Fruit fly (Drosophila melanogaster) whole organism, prepupa: Measurements from ENCODE around the gene bond.

Experiments
- Blimp-1 ChIP-seq: fragments of 200-800 bp; sonication (Bioruptor generic); optimal IDR thresholded peaks from 3 replicates; lab custom pipeline; 2017; ENCODE audit warnings: missing biosample characterization, missing genetic modification characterization, mild to moderate bottlenecking, moderate library complexity, missing genetic modification reagents
- CG10631 ChIP-seq: fragments of 200-800 bp; sonication (Bioruptor generic); optimal IDR thresholded peaks from 2 replicates; lab custom pipeline; 2016; ENCODE audit warnings: missing biosample characterization, missing genetic modification characterization
- CG10669 ChIP-seq: fragments of 200-800 bp; sonication (Bioruptor generic); optimal IDR thresholded peaks from 3 replicates; lab custom pipeline; 2018; ENCODE audit warnings: missing biosample characterization, mild to moderate bottlenecking, missing genetic modification characterization, moderate library complexity
- CG11294 ChIP-seq: fragments of 200-800 bp; sonication (Bioruptor generic); IDR thresholded peaks from 2 replicates; pipeline ENCODE4 v1.3.6; 2022; ENCODE audit warnings: missing biosample characterization, missing genetic modification characterization
- CG11902 ChIP-seq: fragments of 200-800 bp; sonication (Bioruptor generic); optimal IDR thresholded peaks from 3 replicates; lab custom pipeline; 2016; ENCODE audit warnings: missing biosample characterization, missing genetic modification characterization
- CG15336 ChIP-seq: fragments of 200-800 bp; sonication (Bioruptor generic); IDR thresholded peaks from 2 replicates; pipeline ENCODE4 v1.3.6; 2022; ENCODE audit warnings: missing biosample characterization, missing genetic modification characterization
- CG1621 ChIP-seq: fragments of 200-800 bp; sonication (Bioruptor generic); optimal IDR thresholded peaks from 3 replicates; lab custom pipeline; 2018; ENCODE audit warnings: missing biosample characterization, mild to moderate bottlenecking, missing genetic modification characterization
- CG16779 ChIP-seq: fragments of 200-800 bp; sonication (Bioruptor generic); optimal IDR thresholded peaks from 3 replicates; lab custom pipeline; 2017; ENCODE audit warnings: missing biosample characterization, mild to moderate bottlenecking, missing genetic modification characterization
- CG3032 ChIP-seq: fragments of 200-800 bp; optimal IDR thresholded peaks from 2 replicates; lab custom pipeline; 2019; ENCODE audit warnings: missing biosample characterization, mild to moderate bottlenecking, missing genetic modification characterization, moderate library complexity
- CG4318 ChIP-seq: fragments of 200-800 bp; sonication (Bioruptor generic); optimal IDR thresholded peaks from 3 replicates; lab custom pipeline; 2017; ENCODE audit warnings: missing biosample characterization, mild to moderate bottlenecking, missing genetic modification characterization
- CG6163 ChIP-seq: fragments of 200-800 bp; sonication (Bioruptor generic); IDR thresholded peaks from 3 replicates; pipeline ENCODE4 v1.3.6; 2022; ENCODE audit warnings: missing biosample characterization, missing genetic modification characterization
- CG6792 ChIP-seq: fragments of 200-800 bp; sonication (Bioruptor generic); optimal IDR thresholded peaks from 3 replicates; lab custom pipeline; 2016; ENCODE audit warnings: missing biosample characterization, missing genetic modification characterization
- CG6854 ChIP-seq: fragments of 200-800 bp; sonication (Bioruptor generic); optimal IDR thresholded peaks from 2 replicates; lab custom pipeline; 2017; ENCODE audit warnings: missing biosample characterization, mild to moderate bottlenecking, missing genetic modification characterization
- CG7368 ChIP-seq: fragments of 200-800 bp; sonication (Bioruptor generic); optimal IDR thresholded peaks from 3 replicates; lab custom pipeline; 2016; ENCODE audit warnings: missing biosample characterization, missing genetic modification characterization
- CG8319 ChIP-seq: fragments of 200-800 bp; sonication (Bioruptor generic); optimal IDR thresholded peaks from 3 replicates; lab custom pipeline; 2016; ENCODE audit warnings: missing biosample characterization, missing genetic modification characterization
- CG8632 ChIP-seq: fragments of 200-800 bp; sonication (Bioruptor generic); optimal IDR thresholded peaks from 3 replicates; lab custom pipeline; 2016; ENCODE audit warnings: missing biosample characterization, missing genetic modification characterization
- Eip75B ChIP-seq: fragments of 200-800 bp; sonication (Bioruptor generic); optimal IDR thresholded peaks from 3 replicates; lab custom pipeline; 2016; ENCODE audit warnings: missing biosample characterization, missing genetic modification characterization
- Eip78C ChIP-seq: fragments of 200-800 bp; sonication (Bioruptor generic); peaks from one replicate; lab custom pipeline; 2016; ENCODE audit warnings: missing biosample characterization, missing genetic modification characterization
- Eip93F ChIP-seq: fragments of 200-800 bp; sonication (Bioruptor generic); optimal IDR thresholded peaks from 2 replicates; lab custom pipeline; 2016; ENCODE audit warnings: missing biosample characterization, mild to moderate bottlenecking, missing genetic modification characterization
- Ets96B ChIP-seq: fragments of 200-800 bp; optimal IDR thresholded peaks from 2 replicates; lab custom pipeline; 2019; ENCODE audit warnings: missing biosample characterization, mild to moderate bottlenecking, missing genetic modification characterization, moderate library complexity
- Gug ChIP-seq: fragments of 200-800 bp; sonication (Bioruptor generic); IDR thresholded peaks from 2 replicates; pipeline ENCODE4 v1.3.6; 2022; ENCODE audit warnings: missing biosample characterization, missing genetic modification characterization
- Hr38 ChIP-seq: sonication (Bioruptor generic); optimal IDR thresholded peaks from 2 replicates; lab custom pipeline; 2016; ENCODE audit warnings: missing biosample characterization, missing genetic modification characterization
- Hr39 ChIP-seq: fragments of 200-800 bp; sonication (Bioruptor generic); optimal IDR thresholded peaks from 2 replicates; lab custom pipeline; 2016; ENCODE audit warnings: missing biosample characterization, missing genetic modification characterization
- Hr4 ChIP-seq: fragments of 200-800 bp; sonication (Bioruptor generic); optimal IDR thresholded peaks from 3 replicates; lab custom pipeline; 2016; ENCODE audit warnings: missing biosample characterization, missing genetic modification characterization
- OdsH ChIP-seq: fragments of 200-800 bp; sonication (Bioruptor generic); optimal IDR thresholded peaks from 3 replicates; lab custom pipeline; 2016; ENCODE audit warnings: missing biosample characterization, missing genetic modification characterization
- Smox ChIP-seq: fragments of 200-800 bp; sonication (Bioruptor generic); optimal IDR thresholded peaks from 3 replicates; lab custom pipeline; 2016; ENCODE audit warnings: missing biosample characterization, missing genetic modification characterization
- Sox102F ChIP-seq: fragments of 200-800 bp; sonication (Bioruptor generic); optimal IDR thresholded peaks from 2 replicates; lab custom pipeline; 2016; ENCODE audit warnings: missing biosample characterization, mild to moderate bottlenecking, missing genetic modification characterization
- achi ChIP-seq: fragments of 200-800 bp; sonication (Bioruptor generic); optimal IDR thresholded peaks from 3 replicates; lab custom pipeline; 2016; ENCODE audit warnings: missing biosample characterization, missing genetic modification characterization
- acj6 ChIP-seq: fragments of 200-800 bp; sonication (Bioruptor generic); optimal IDR thresholded peaks from 3 replicates; lab custom pipeline; 2016; ENCODE audit warnings: missing biosample characterization, missing genetic modification characterization
- cyc ChIP-seq: fragments of 200-800 bp; sonication (Bioruptor generic); optimal IDR thresholded peaks from 3 replicates; lab custom pipeline; 2016; ENCODE audit warnings: missing biosample characterization, missing genetic modification characterization
- dsx ChIP-seq: fragments of 200-800 bp; optimal IDR thresholded peaks from 3 replicates; lab custom pipeline; 2019; ENCODE audit warnings: missing biosample characterization, mild to moderate bottlenecking, missing genetic modification characterization, moderate library complexity; ENCODE audit not compliant: poor library complexity, severe bottlenecking
- eg ChIP-seq: fragments of 200-800 bp; sonication (Bioruptor generic); IDR thresholded peaks from 3 replicates; pipeline ENCODE4 v1.3.6; 2022; ENCODE audit warnings: missing biosample characterization, missing genetic modification characterization
- fd85E ChIP-seq: fragments of 200-800 bp; sonication (Bioruptor generic); optimal IDR thresholded peaks from 3 replicates; lab custom pipeline; 2016; ENCODE audit warnings: missing biosample characterization, missing genetic modification characterization
- fkh ChIP-seq: fragments of 200-800 bp; sonication (Bioruptor generic); optimal IDR thresholded peaks from 3 replicates; lab custom pipeline; 2017; ENCODE audit warnings: missing biosample characterization, mild to moderate bottlenecking, missing genetic modification characterization, moderate library complexity
- salr ChIP-seq, 2 experiments: fragments of 200-800 bp; sonication (Bioruptor generic); optimal IDR thresholded peaks; 3 replicates each; lab custom pipeline; 2016 to 2018; ENCODE audit warnings: missing biosample characterization in 2 of 2, missing genetic modification characterization in 2 of 2, mild to moderate bottlenecking in 1 of 2
- ss ChIP-seq, 2 experiments: fragments of 200-800 bp; sonication (Bioruptor generic); optimal IDR thresholded peaks; 2 replicates in 1 of 2; 3 replicates in 1 of 2; lab custom pipeline; 2017 to 2018; ENCODE audit warnings: mild to moderate bottlenecking in 2 of 2, missing biosample characterization in 2 of 2, missing genetic modification characterization in 2 of 2, moderate library complexity in 1 of 2
- topi ChIP-seq: fragments of 200-800 bp; sonication (Bioruptor generic); optimal IDR thresholded peaks from 3 replicates; lab custom pipeline; 2016; ENCODE audit warnings: missing biosample characterization, missing genetic modification characterization

Gene bond

dm6 chr3R:22552686-22553085 lies 2.2 kb downstream of the bond start:
- TF ChIP-seq Hr39 (GFP tag; lab: Kevin White, UChicago) (no peak), acj6 (no peak), Eip93F (GFP tag; lab: Kevin White, UChicago) (no peak), CG8632 (GFP tag; lab: Kevin White, UChicago) (no peak), salr (GFP tag; optimal IDR thresholded peaks at IDR 0.05; lab: Kevin White, UChicago) (no peak), fkh (GFP tag; lab: Kevin White, UChicago) (no peak), eg (no peak), Sox102F (GFP tag; lab: Kevin White, UChicago) (no peak), ss (GFP tag; optimal IDR thresholded peaks at IDR 0.05; lab: Kevin White, UChicago) (no peak), Eip78C (no peak)

dm6 chr3R:22557100-22557741 lies 6.7 kb downstream of the bond start:
- TF ChIP-seq Hr4 (GFP tag; lab: Kevin White, UChicago) (no peak), dsx (GFP tag; lab: Kevin White, UChicago) (no peak), Eip75B (GFP tag; lab: Kevin White, UChicago) (no peak), Eip93F (GFP tag; lab: Kevin White, UChicago) (no peak), ss (GFP tag; optimal IDR thresholded peaks at IDR 0.05; lab: Kevin White, UChicago) (no peak), CG10631 (GFP tag; lab: Kevin White, UChicago) (no peak), CG11902 (no peak), Gug (no peak), eg (no peak), OdsH (GFP tag; lab: Kevin White, UChicago) (no peak), CG1621 (tag; lab: Kevin White, UChicago) (no peak), CG6854 (GFP tag; lab: Kevin White, UChicago) (no peak), Hr38 (GFP tag; lab: Kevin White, UChicago) (no peak), cyc (no peak), topi (GFP tag; lab: Kevin White, UChicago) (no peak)

- TF ChIP-seq CG8319 (GFP tag; lab: Kevin White, UChicago) (no peak), fkh (GFP tag; lab: Kevin White, UChicago) (peak; percentile 32)
Measured at dm6 chr3R:22558398-22558797, 7.9 kb downstream of the bond start.

dm6 chr3R:22560224-22560623 lies 9.7 kb downstream of the bond start:
- TF ChIP-seq Gug, result no peak
- no peak for TF ChIP-seq Ets96B
- no peak for TF ChIP-seq achi (GFP tag; lab: Kevin White, UChicago)
- no peak for TF ChIP-seq cyc
- no peak for TF ChIP-seq Blimp-1
- TF ChIP-seq ss (GFP tag; optimal IDR thresholded peaks at IDR 0.05; lab: Kevin White, UChicago), result no peak
- TF ChIP-seq, all 60 proteins: peak for 0

- TF ChIP-seq CG3032 (no peak), CG7368 (no peak), Eip75B (GFP tag; lab: Kevin White, UChicago) (no peak), CG8632 (GFP tag; lab: Kevin White, UChicago) (no peak), Smox (no peak), fd85E (GFP tag; lab: Kevin White, UChicago) (no peak), salr (GFP tag; optimal IDR thresholded peaks at IDR 0.05; lab: Kevin White, UChicago) (no peak)
Measured at dm6 chr3R:22562502-22562901, 12.0 kb downstream of the bond start, which contains the start of gene sit. Gene sit (minus strand): TSS chr3R:22562572.

- TF ChIP-seq CG10669 (GFP tag; lab: Kevin White, UChicago), result no peak
- TF ChIP-seq CG8319 (GFP tag; lab: Kevin White, UChicago), result no peak
- no peak for TF ChIP-seq Eip93F (GFP tag; lab: Kevin White, UChicago)
- no peak for TF ChIP-seq CG4318 (GFP tag; lab: Kevin White, UChicago)
- TF ChIP-seq CG15336 (GFP tag; lab: Robert Waterston, UW), result no peak
- no peak for TF ChIP-seq CG1621 (tag; lab: Kevin White, UChicago)
- TF ChIP-seq fd85E (GFP tag; lab: Kevin White, UChicago), result no peak
- TF ChIP-seq topi (GFP tag; lab: Kevin White, UChicago), result no peak
- no peak for TF ChIP-seq fkh (GFP tag; lab: Kevin White, UChicago)
- no peak for TF ChIP-seq CG6163
- no peak for TF ChIP-seq salr (GFP tag; optimal IDR thresholded peaks at IDR 0.05; lab: Kevin White, UChicago)
- no peak for TF ChIP-seq CG6792
- TF ChIP-seq CG16779 (tag; lab: Kevin White, UChicago), result no peak
- no peak for TF ChIP-seq CG11294 (GFP tag; lab: Robert Waterston, UW)
- no peak for TF ChIP-seq cyc
Measured at dm6 chr3R:22564076-22564475, 13.6 kb downstream of the bond start.
